Worm (Caenorhabditis elegans): ENCODE measurements around the gene ZK809.5.

DNA sequence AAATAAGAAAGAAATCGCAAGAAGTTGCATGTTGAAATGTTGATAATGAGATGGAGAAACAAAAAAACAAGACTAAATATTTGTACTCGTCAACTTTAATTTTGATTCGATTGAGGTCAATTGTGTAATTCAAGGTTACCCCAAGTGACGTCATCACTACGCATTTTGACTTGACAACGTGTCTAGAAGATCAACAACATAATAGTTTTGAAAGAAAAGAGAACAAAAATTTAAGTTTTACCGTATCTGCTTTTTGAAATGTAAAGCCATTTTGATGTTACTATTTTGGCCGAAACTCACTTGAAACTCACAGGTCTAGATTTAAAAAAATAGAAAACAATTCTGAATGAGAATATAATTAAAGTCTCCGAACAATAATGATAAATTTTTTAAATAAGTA, 35.6 kb upstream of the ZK809.5 start, which contains the start of gene dsl-5:
- no peak for TF ChIP-seq flt-1 (GFP tag; IDR thresholded peaks at IDR 0.05)
- no peak for TF ChIP-seq ceh-36 (tag; optimal IDR thresholded peaks at IDR 0.05)
- no peak for TF ChIP-seq hmg-4 (GFP tag; optimal IDR thresholded peaks at IDR 0.05)
- no peak for TF ChIP-seq tbx-11 (GFP tag; IDR thresholded peaks at IDR 0.05)
- no peak for TF ChIP-seq pes-1 (GFP tag; IDR thresholded peaks at IDR 0.05)
- no peak for TF ChIP-seq ama-1 (optimal IDR thresholded peaks at IDR 0.05)
- TF ChIP-seq hnd-1 (tag; optimal IDR thresholded peaks at IDR 0.05), result no peak

Measured in whole organism, early embryonic.